Worm (Caenorhabditis elegans): Measurements from ENCODE around the gene tag-89.

- no peak for TF ChIP-seq cog-1 (tag; optimal IDR thresholded peaks at IDR 0.05)
- no peak for TF ChIP-seq flt-1 (GFP tag; IDR thresholded peaks at IDR 0.05)
- TF ChIP-seq klf-2 (GFP tag; conservative IDR thresholded peaks at IDR 0.05) = no peak
- TF ChIP-seq ztf-29 (GFP tag; IDR thresholded peaks at IDR 0.05) = no peak
- no peak for TF ChIP-seq ztf-23 (GFP tag; IDR thresholded peaks at IDR 0.05)
- no peak for TF ChIP-seq ref-1 (GFP tag; conservative IDR thresholded peaks at IDR 0.05)
- TF ChIP-seq med-1 (GFP tag; optimal IDR thresholded peaks at IDR 0.05; ENCODE audit: insufficient read depth) = no peak
- no peak for TF ChIP-seq tab-1 (GFP tag; IDR thresholded peaks at IDR 0.05)
These were observed at the start of gene tag-89 for ce11 chrIV:11394243-11394642.
